Fruit fly (Drosophila melanogaster) whole organism, prepupa: ENCODE data around the gene AP-2alpha.
"Not testable (repeated sequence)": the region's sequence is repeated elsewhere in the genome, so short reads cannot be mapped to it uniquely, and the experiment has no call there.

Experiments
- CG10631 ChIP-seq: fragments of 200-800 bp; sonication (Bioruptor generic); optimal IDR thresholded peaks from 2 replicates; lab custom pipeline; 2016; ENCODE audit warnings: missing biosample characterization, missing genetic modification characterization
- CG11294 ChIP-seq: fragments of 200-800 bp; sonication (Bioruptor generic); IDR thresholded peaks from 2 replicates; pipeline ENCODE4 v1.3.6; 2022; ENCODE audit warnings: missing biosample characterization, missing genetic modification characterization
- CG6163 ChIP-seq: fragments of 200-800 bp; sonication (Bioruptor generic); IDR thresholded peaks from 3 replicates; pipeline ENCODE4 v1.3.6; 2022; ENCODE audit warnings: missing biosample characterization, missing genetic modification characterization
- CG8632 ChIP-seq: fragments of 200-800 bp; sonication (Bioruptor generic); optimal IDR thresholded peaks from 3 replicates; lab custom pipeline; 2016; ENCODE audit warnings: missing biosample characterization, missing genetic modification characterization
- Eip75B ChIP-seq: fragments of 200-800 bp; sonication (Bioruptor generic); optimal IDR thresholded peaks from 3 replicates; lab custom pipeline; 2016; ENCODE audit warnings: missing biosample characterization, missing genetic modification characterization
- Sox102F ChIP-seq: fragments of 200-800 bp; sonication (Bioruptor generic); optimal IDR thresholded peaks from 2 replicates; lab custom pipeline; 2016; ENCODE audit warnings: missing biosample characterization, mild to moderate bottlenecking, missing genetic modification characterization
- dac ChIP-seq: fragments of 200-800 bp; sonication (Bioruptor generic); optimal IDR thresholded peaks from 2 replicates; lab custom pipeline; 2017; ENCODE audit warnings: missing biosample characterization, mild to moderate bottlenecking, missing genetic modification characterization
- lz ChIP-seq: fragments of 200-800 bp; sonication (Bioruptor generic); optimal IDR thresholded peaks from 3 replicates; lab custom pipeline; 2016; ENCODE audit warnings: missing biosample characterization, missing genetic modification characterization

dm6 chr2L:455274-455673 is 40.7 kb upstream of the AP-2alpha start, which contains the start of gene CG4133:
- TF ChIP-seq Sox102F; dac (GFP tag; lab: Kevin White, UChicago); lz (GFP tag; lab: Kevin White, UChicago); CG6163; Eip75B (GFP tag; lab: Kevin White, UChicago); CG11294 (GFP tag; lab: Robert Waterston, UW); CG10631 (GFP tag; lab: Kevin White, UChicago); CG8632 (GFP tag; lab: Kevin White, UChicago): not testable (repeated sequence)
